Fruit fly (Drosophila melanogaster) whole organism, adult: ENCODE measurements around the gene Dif.

Experiments used
- CG14711 ChIP-seq: fragments of 200-800 bp; sonication (Bioruptor generic); optimal IDR thresholded peaks from 2 replicates; lab custom pipeline; 2018; ENCODE audit warnings: missing biosample characterization, mild to moderate bottlenecking, missing genetic modification characterization, moderate library complexity
- kay ChIP-seq: fragments of 200-800 bp; sonication (Bioruptor generic); peaks from one replicate; lab custom pipeline; 2016; ENCODE audit warnings: missing biosample characterization, missing genetic modification characterization, borderline replicate concordance
- pad ChIP-seq: fragments of 200-800 bp; sonication (Bioruptor generic); optimal IDR thresholded peaks from 3 replicates; lab custom pipeline; 2017; ENCODE audit warnings: missing biosample characterization, missing genetic modification characterization, mild to moderate bottlenecking, moderate library complexity, missing genetic modification reagents

DNA sequence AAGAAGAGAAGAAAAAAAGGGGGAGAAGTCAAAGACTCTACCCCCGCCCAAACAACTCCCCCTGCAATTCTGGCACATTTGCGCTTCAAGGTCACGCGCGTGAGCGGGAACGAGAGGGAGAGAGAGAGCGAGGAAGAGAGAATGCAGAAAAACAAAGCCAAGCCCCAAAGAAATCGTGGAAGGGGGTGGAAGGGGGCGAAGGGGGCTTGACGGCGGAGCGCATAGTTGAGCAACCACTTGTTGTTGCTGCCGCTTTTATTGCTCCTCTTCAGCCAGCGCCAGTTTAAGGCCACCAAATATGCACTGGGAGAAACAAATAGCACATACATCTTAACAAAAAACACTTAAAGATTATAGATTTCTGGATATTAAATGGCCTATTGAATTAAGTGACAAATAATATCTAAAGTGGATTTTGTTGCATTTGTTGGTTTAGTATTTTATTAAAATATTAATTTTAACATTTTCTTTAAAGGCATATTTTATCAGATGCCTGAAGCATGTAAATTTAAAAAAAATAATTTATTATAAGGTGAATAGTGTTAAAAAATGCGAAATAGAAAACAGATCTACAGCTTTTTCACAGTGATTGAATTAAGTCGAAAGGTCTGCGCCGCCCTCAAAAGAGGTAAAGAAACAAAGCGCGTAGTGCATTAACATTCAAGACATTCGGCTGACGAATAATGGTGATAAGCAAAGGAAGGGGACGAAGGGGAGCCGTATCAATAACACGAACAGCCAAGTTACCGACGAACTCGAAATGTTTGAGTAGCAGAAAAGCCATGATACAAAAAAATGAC, 3.0 kb downstream of the Dif start:
- TF ChIP-seq kay (GFP tag; lab: Kevin White, UChicago), result peak; percentile 22
- TF ChIP-seq CG14711, result peak; percentile 91
- peak; percentile 85 for TF ChIP-seq pad (GFP tag; lab: Kevin White, UChicago)
